Fruit fly (Drosophila melanogaster): ENCODE data around the gene ttm2.

ttm2 gene

DNA sequence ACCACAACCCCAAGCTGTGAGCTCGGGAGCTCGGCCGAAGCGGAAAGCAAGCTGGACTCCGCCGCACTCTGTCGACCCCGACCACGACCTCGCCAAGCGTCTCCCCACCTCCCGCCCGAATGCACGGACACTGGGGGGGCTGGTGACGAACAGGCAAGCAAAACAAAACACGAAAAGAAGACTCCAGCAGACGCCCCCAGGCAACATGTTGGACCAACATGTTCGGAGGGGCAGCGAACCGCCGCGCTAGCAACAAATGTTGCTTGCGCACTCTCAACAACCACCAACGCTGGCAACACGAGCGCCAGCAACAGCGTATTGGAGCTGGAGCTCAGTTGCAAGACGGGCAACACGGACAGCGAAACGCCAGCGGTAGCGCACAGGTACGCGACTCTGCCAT lies 7.3 kb downstream of the ttm2 start (continued):
- TF ChIP-seq gcm2 (GFP tag; optimal IDR thresholded peaks at IDR 0.05) = no peak
- peak; percentile 19; the same call in 1 of the 2 replicates for TF ChIP-seq Drgx (GFP tag; IDR thresholded peaks at IDR 0.05)
- TF ChIP-seq Hand (GFP tag; optimal IDR thresholded peaks at IDR 0.05) = no peak
- peak; percentile 88 for TF ChIP-seq Deaf1 (tag; optimal IDR thresholded peaks at IDR 0.05)
- peak; percentile 40 for TF ChIP-seq sna (GFP tag; IDR thresholded peaks at IDR 0.05; ENCODE audit: partially characterized antibody)
- no peak for TF ChIP-seq Sry-δ (GFP tag; optimal IDR thresholded peaks at IDR 0.05)
- no peak for TF ChIP-seq hkb (optimal IDR thresholded peaks at IDR 0.05)
- 0 out of 2 replicates have a peak, but pooled peaks have one; percentile 32 for TF ChIP-seq hkb (GFP tag; IDR thresholded peaks at IDR 0.05)
- peak; percentile 42; the same call in 1 of the 2 replicates for TF ChIP-seq Bgb (GFP tag; IDR thresholded peaks at IDR 0.05; ENCODE audit: partially characterized antibody)
- TF ChIP-seq CG4360 (GFP tag; IDR thresholded peaks at IDR 0.05) = no peak
- TF ChIP-seq sug (tag; optimal IDR thresholded peaks at IDR 0.05) = peak; percentile 74
- no peak for TF ChIP-seq schlank (tag; optimal IDR thresholded peaks at IDR 0.05)
- no peak for TF ChIP-seq chif (GFP tag; optimal IDR thresholded peaks at IDR 0.05)
- peak; percentile 40 for TF ChIP-seq CG18599 (GFP tag; optimal IDR thresholded peaks at IDR 0.05)
- peak; percentile 79 for TF ChIP-seq psq (GFP tag; optimal IDR thresholded peaks at IDR 0.05)
- TF ChIP-seq CG33213 (GFP tag; optimal IDR thresholded peaks at IDR 0.05) = no peak
- TF ChIP-seq vnd (GFP tag; IDR thresholded peaks at IDR 0.05; ENCODE audit: partially characterized antibody) = no peak
- peak; percentile 20 for TF ChIP-seq nom (GFP tag; optimal IDR thresholded peaks at IDR 0.05)
- no peak for TF ChIP-seq bsh (GFP tag; optimal IDR thresholded peaks at IDR 0.05)
- no peak for TF ChIP-seq Gsc (GFP tag; IDR thresholded peaks at IDR 0.05)
- TF ChIP-seq vvl (GFP tag; IDR thresholded peaks at IDR 0.05) = peak; percentile 28; the same call in 1 of the 2 replicates
- no peak for TF ChIP-seq pita (GFP tag; optimal IDR thresholded peaks at IDR 0.05)
- TF ChIP-seq CG34422 (GFP tag; IDR thresholded peaks at IDR 0.05) = 0 out of 3 replicates have a peak, but pooled peaks have one; percentile 38
- TF ChIP-seq otp (GFP tag; IDR thresholded peaks at IDR 0.05) = no peak
- peak; percentile 99 for TF ChIP-seq CG11504 (tag; optimal IDR thresholded peaks at IDR 0.05)
- TF ChIP-seq cwo (GFP tag; optimal IDR thresholded peaks at IDR 0.05) = peak; percentile 15
- no peak for TF ChIP-seq CG7928 (GFP tag; optimal IDR thresholded peaks at IDR 0.05)
- TF ChIP-seq CG5180 (GFP tag; optimal IDR thresholded peaks at IDR 0.05) = peak; percentile 99
- no peak for TF ChIP-seq CG1233 (GFP tag; optimal IDR thresholded peaks at IDR 0.05)

DNA sequence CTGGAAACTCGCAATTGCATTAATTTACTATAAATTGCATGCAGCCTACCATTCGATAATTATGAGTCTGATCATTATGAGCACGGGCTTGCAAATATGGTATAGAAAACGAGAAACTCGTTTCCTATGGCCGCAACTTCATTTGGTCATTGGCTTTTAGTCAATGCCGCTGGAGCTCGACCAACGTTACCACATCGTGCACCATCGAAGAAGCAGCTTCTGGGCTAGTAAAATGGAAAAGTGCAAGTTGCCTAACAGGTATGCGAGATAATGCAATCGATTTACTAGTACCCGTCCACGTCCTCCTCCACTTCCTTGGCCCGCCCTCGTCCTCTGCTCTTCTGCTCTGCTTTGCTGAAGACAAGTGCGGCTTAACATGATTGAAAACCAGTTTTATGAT lies 9.3 kb downstream of the ttm2 start:
- no peak for TF ChIP-seq hb (GFP tag; IDR thresholded peaks at IDR 0.05; ENCODE audit: partially characterized antibody)
- no peak for TF ChIP-seq zen (tag; optimal IDR thresholded peaks at IDR 0.05)
- no peak for TF ChIP-seq TFAM (GFP tag; optimal IDR thresholded peaks at IDR 0.05)
- TF ChIP-seq CG4424 (GFP tag; optimal IDR thresholded peaks at IDR 0.05) = no peak
- no peak for TF ChIP-seq kni (GFP tag; optimal IDR thresholded peaks at IDR 0.05)
- TF ChIP-seq CG14441 (GFP tag; IDR thresholded peaks at IDR 0.05) = no peak
- no peak for TF ChIP-seq Atf3 (GFP tag; optimal IDR thresholded peaks at IDR 0.05)
- TF ChIP-seq CG30403 (GFP tag; optimal IDR thresholded peaks at IDR 0.05) = no peak
- no peak for TF ChIP-seq CG16863 (GFP tag; optimal IDR thresholded peaks at IDR 0.05)
- no peak for TF ChIP-seq amos (GFP tag; IDR thresholded peaks at IDR 0.05; ENCODE audit: partially characterized antibody)
- no peak for TF ChIP-seq Antp (GFP tag; optimal IDR thresholded peaks at IDR 0.05)
- no peak for TF ChIP-seq Dad (GFP tag; optimal IDR thresholded peaks at IDR 0.05)
- TF ChIP-seq CG11398 (GFP tag; optimal IDR thresholded peaks at IDR 0.05) = no peak
- no peak for TF ChIP-seq CG10274 (GFP tag; optimal IDR thresholded peaks at IDR 0.05)
- TF ChIP-seq CG10462 (GFP tag; optimal IDR thresholded peaks at IDR 0.05) = no peak
- no peak for TF ChIP-seq ash1 (GFP tag; optimal IDR thresholded peaks at IDR 0.05)
- TF ChIP-seq CG14667 (GFP tag; IDR thresholded peaks at IDR 0.05) = no peak
- TF ChIP-seq slp2 (GFP tag; optimal IDR thresholded peaks at IDR 0.05) = no peak
- no peak for TF ChIP-seq danr (GFP tag; IDR thresholded peaks at IDR 0.05)
